Worm (Caenorhabditis elegans) whole organism, L3 larva: ENCODE measurements around the gene damt-1.

Experiments used
- aly-2 ChIP-seq: fragments of 150-350 bp; optimal IDR thresholded peaks from 2 replicates; lab custom pipeline; 2014; ENCODE audit warnings: missing biosample characterization, missing genetic modification characterization
- ama-1 ChIP-seq: fragments of 150-350 bp; optimal IDR thresholded peaks from 2 replicates; lab custom pipeline; 2018
- elt-2 ChIP-seq: sonication (generic microtip); optimal IDR thresholded peaks from 2 replicates; lab custom pipeline; 2016; ENCODE audit warnings: missing genetic modification reagents, mild to moderate bottlenecking, missing genetic modification characterization, missing compliant biosample characterization
- fkh-10 ChIP-seq: sonication (generic microtip); optimal IDR thresholded peaks from 2 replicates; lab custom pipeline; 2017; ENCODE audit warnings: missing biosample characterization, missing genetic modification reagents, missing genetic modification characterization
- mml-1 ChIP-seq: fragments of 150-350 bp; sonication (generic microtip); optimal IDR thresholded peaks from 3 replicates; lab custom pipeline; 2014; ENCODE audit warnings: missing biosample characterization, missing genetic modification characterization
- nhr-76 ChIP-seq: fragments of 150-350 bp; sonication (generic microtip); optimal IDR thresholded peaks from 5 replicates; lab custom pipeline; 2014; ENCODE audit warnings: missing biosample characterization, missing genetic modification characterization
- pha-4 ChIP-seq: fragments of 150-350 bp; optimal IDR thresholded peaks from 2 replicates; lab custom pipeline; 2014; ENCODE audit warnings: missing biosample characterization, missing genetic modification reagents, missing genetic modification characterization
- pqm-1 ChIP-seq: fragments of 150-350 bp; optimal IDR thresholded peaks from 2 replicates; lab custom pipeline; 2017; ENCODE audit warnings: missing biosample characterization, missing genetic modification characterization, inconsistent platforms
- unc-39 ChIP-seq: sonication (generic microtip); optimal IDR thresholded peaks from 4 replicates; lab custom pipeline; 2017; ENCODE audit warnings: missing biosample characterization, missing genetic modification characterization

DNA sequence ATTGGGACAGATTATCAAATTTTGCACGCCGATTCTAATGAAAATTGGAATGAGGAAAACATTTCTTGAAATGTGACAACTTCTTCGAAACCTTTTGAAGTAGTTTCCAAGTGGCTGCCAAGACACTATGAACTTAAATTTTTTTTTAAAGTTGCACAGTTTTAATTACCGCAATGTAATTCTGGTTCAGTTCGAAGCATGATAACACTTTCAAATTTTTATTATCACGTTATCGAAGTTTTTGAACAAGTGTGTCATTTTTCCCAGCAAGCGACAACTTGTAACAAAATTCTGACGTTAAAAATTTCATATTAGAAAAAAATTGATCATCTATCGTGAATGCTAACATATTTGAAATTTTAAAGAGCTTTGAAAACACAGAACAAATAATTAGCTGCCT lies 22.8 kb downstream of the damt-1 start:
- TF ChIP-seq mml-1 (tag; lab: Kevin White, UChicago) (no peak), ama-1 (lab: Kevin White, UChicago) (no peak), pqm-1 (tag; lab: Kevin White, UChicago) (no peak), nhr-76 (no peak), fkh-10 (GFP tag; lab: Kevin White, UChicago) (no peak), elt-2 (tag; lab: Kevin White, UChicago) (peak; percentile 73), aly-2 (tag; lab: Kevin White, UChicago) (no peak), unc-39 (no peak), pha-4 (no peak)
